Worm (Caenorhabditis elegans) whole organism, L2 larva: ENCODE data around the gene T05C3.6.

ENCODE experiments used
- C34F6.9 ChIP-seq: fragments of 150-350 bp; optimal IDR thresholded peaks from 2 replicates; lab custom pipeline; 2014; ENCODE audit warnings: missing biosample characterization, missing genetic modification characterization
- R02D3.7 ChIP-seq: fragments of 150-350 bp; optimal IDR thresholded peaks from 2 replicates; lab custom pipeline; 2014; ENCODE audit warnings: missing biosample characterization, missing genetic modification characterization
- ZK546.5 ChIP-seq: sonication (generic microtip); optimal IDR thresholded peaks from 2 replicates; lab custom pipeline; 2017; ENCODE audit warnings: missing biosample characterization, missing genetic modification characterization
- alr-1 ChIP-seq: fragments of 150-350 bp; optimal IDR thresholded peaks from 2 replicates; lab custom pipeline; 2014; ENCODE audit warnings: missing biosample characterization, missing genetic modification characterization
- aly-2 ChIP-seq: fragments of 150-350 bp; optimal IDR thresholded peaks from 2 replicates; lab custom pipeline; 2014; ENCODE audit warnings: missing biosample characterization, missing genetic modification characterization
- ama-1 ChIP-seq: fragments of 150-350 bp; optimal IDR thresholded peaks from 2 replicates; lab custom pipeline; 2018; ENCODE audit warnings: inconsistent platforms
- blmp-1 ChIP-seq: sonication (generic microtip); optimal IDR thresholded peaks from 2 replicates; lab custom pipeline; 2017; ENCODE audit warnings: missing genetic modification characterization, mild to moderate bottlenecking, missing compliant biosample characterization, antibody characterized with exemption, moderate library complexity; ENCODE audit not compliant: insufficient read depth
- ceh-16 ChIP-seq: fragments of 150-350 bp; optimal IDR thresholded peaks from 2 replicates; lab custom pipeline; 2014; ENCODE audit warnings: missing biosample characterization, missing genetic modification characterization
- ceh-82 ChIP-seq: fragments of 150-350 bp; optimal IDR thresholded peaks from 2 replicates; lab custom pipeline; 2014; ENCODE audit warnings: missing biosample characterization, missing genetic modification characterization
- crh-2 ChIP-seq: sonication (generic microtip); optimal IDR thresholded peaks from 2 replicates; lab custom pipeline; 2017; ENCODE audit warnings: missing biosample characterization, missing genetic modification characterization
- dmd-4 ChIP-seq: sonication (generic microtip); optimal IDR thresholded peaks from 2 replicates; lab custom pipeline; 2017; ENCODE audit warnings: missing biosample characterization, missing genetic modification characterization
- egl-27 ChIP-seq: sonication (generic microtip); optimal IDR thresholded peaks from 3 replicates; lab custom pipeline; 2017; ENCODE audit warnings: missing biosample characterization, missing genetic modification reagents, missing genetic modification characterization
- elt-1 ChIP-seq: fragments of 150-350 bp; optimal IDR thresholded peaks from 2 replicates; lab custom pipeline; 2014; ENCODE audit warnings: missing biosample characterization, missing genetic modification characterization
- elt-3 ChIP-seq: sonication (generic microtip); optimal IDR thresholded peaks from 2 replicates; lab custom pipeline; 2017; ENCODE audit warnings: missing biosample characterization, missing genetic modification characterization
- fos-1 ChIP-seq: fragments of 150-350 bp; optimal IDR thresholded peaks from 2 replicates; lab custom pipeline; 2014; ENCODE audit warnings: missing biosample characterization, missing genetic modification characterization
- gmeb-1 ChIP-seq: fragments of 150-350 bp; optimal IDR thresholded peaks from 2 replicates; lab custom pipeline; 2014; ENCODE audit warnings: missing biosample characterization, missing genetic modification characterization
- lin-11 ChIP-seq: fragments of 150-350 bp; sonication (generic microtip); optimal IDR thresholded peaks from 2 replicates; lab custom pipeline; 2014; ENCODE audit warnings: missing biosample characterization, missing genetic modification characterization, inconsistent platforms, mixed read lengths
- lin-39 ChIP-seq: fragments of 150-350 bp; optimal IDR thresholded peaks from 2 replicates; lab custom pipeline; 2014; ENCODE audit warnings: missing biosample characterization, missing genetic modification reagents, missing genetic modification characterization
- mab-5 ChIP-seq: fragments of 150-350 bp; optimal IDR thresholded peaks from 2 replicates; lab custom pipeline; 2014; ENCODE audit warnings: missing biosample characterization, missing genetic modification characterization
- mdl-1 ChIP-seq, 2 experiments: fragments of 150-350 bp in 1 of 2; sonication (generic microtip) in 1 of 2; optimal IDR thresholded peaks; 2 replicates each; lab custom pipeline; 2017; ENCODE audit warnings: missing biosample characterization in 2 of 2, missing genetic modification characterization in 2 of 2
- nhr-10 ChIP-seq: sonication (generic microtip); optimal IDR thresholded peaks from 2 replicates; lab custom pipeline; 2017; ENCODE audit warnings: missing biosample characterization, missing genetic modification characterization
- nhr-21 ChIP-seq: fragments of 150-350 bp; optimal IDR thresholded peaks from 2 replicates; lab custom pipeline; 2014; ENCODE audit warnings: missing biosample characterization, missing genetic modification characterization
- nhr-23 ChIP-seq: fragments of 150-350 bp; optimal IDR thresholded peaks from 2 replicates; lab custom pipeline; 2014; ENCODE audit warnings: missing biosample characterization, missing genetic modification reagents, missing genetic modification characterization
- nhr-237 ChIP-seq: fragments of 150-350 bp; optimal IDR thresholded peaks from 2 replicates; lab custom pipeline; 2014; ENCODE audit warnings: missing biosample characterization, missing genetic modification characterization
- nhr-25 ChIP-seq: fragments of 150-350 bp; sonication (generic microtip); optimal IDR thresholded peaks from 3 replicates; lab custom pipeline; 2014; ENCODE audit warnings: missing biosample characterization, missing genetic modification characterization
- nhr-6 ChIP-seq: fragments of 150-350 bp; optimal IDR thresholded peaks from 2 replicates; lab custom pipeline; 2014; ENCODE audit warnings: missing biosample characterization, missing genetic modification characterization
- peb-1 ChIP-seq: fragments of 150-350 bp; optimal IDR thresholded peaks from 2 replicates; lab custom pipeline; 2014; ENCODE audit warnings: missing biosample characterization, missing genetic modification characterization
- sem-4 ChIP-seq: fragments of 150-350 bp; optimal IDR thresholded peaks from 2 replicates; lab custom pipeline; 2014; ENCODE audit warnings: missing biosample characterization, missing genetic modification reagents, missing genetic modification characterization
- skn-1 ChIP-seq: sonication (generic microtip); optimal IDR thresholded peaks from 2 replicates; lab custom pipeline; 2017; ENCODE audit warnings: missing biosample characterization, missing genetic modification characterization
- sma-3 ChIP-seq: sonication (generic microtip); optimal IDR thresholded peaks from 2 replicates; lab custom pipeline; 2016; ENCODE audit warnings: missing genetic modification reagents, missing genetic modification characterization, missing compliant biosample characterization
- sma-9 ChIP-seq, 2 experiments: fragments of 150-350 bp in 1 of 2; sonication (generic microtip) in 1 of 2; optimal IDR thresholded peaks; 2 replicates each; lab custom pipeline; 2014 to 2016; ENCODE audit warnings: missing genetic modification characterization in 2 of 2, mild to moderate bottlenecking in 1 of 2, missing biosample characterization in 1 of 2, missing compliant biosample characterization in 1 of 2, missing genetic modification reagents in 1 of 2, moderate library complexity in 1 of 2
- unc-55 ChIP-seq: fragments of 150-350 bp; sonication (generic microtip); optimal IDR thresholded peaks from 3 replicates; lab custom pipeline; 2014; ENCODE audit warnings: missing biosample characterization, missing genetic modification reagents, missing genetic modification characterization
- unc-62 ChIP-seq: fragments of 150-350 bp; optimal IDR thresholded peaks from 2 replicates; lab custom pipeline; 2014; ENCODE audit warnings: missing biosample characterization, missing genetic modification reagents, missing genetic modification characterization
- zag-1 ChIP-seq: fragments of 150-350 bp; optimal IDR thresholded peaks from 2 replicates; lab custom pipeline; 2014; ENCODE audit warnings: missing biosample characterization, missing genetic modification characterization
- ztf-11 ChIP-seq: sonication (generic microtip); optimal IDR thresholded peaks from 2 replicates; lab custom pipeline; 2017; ENCODE audit warnings: missing biosample characterization, missing genetic modification characterization

Gene T05C3.6

DNA sequence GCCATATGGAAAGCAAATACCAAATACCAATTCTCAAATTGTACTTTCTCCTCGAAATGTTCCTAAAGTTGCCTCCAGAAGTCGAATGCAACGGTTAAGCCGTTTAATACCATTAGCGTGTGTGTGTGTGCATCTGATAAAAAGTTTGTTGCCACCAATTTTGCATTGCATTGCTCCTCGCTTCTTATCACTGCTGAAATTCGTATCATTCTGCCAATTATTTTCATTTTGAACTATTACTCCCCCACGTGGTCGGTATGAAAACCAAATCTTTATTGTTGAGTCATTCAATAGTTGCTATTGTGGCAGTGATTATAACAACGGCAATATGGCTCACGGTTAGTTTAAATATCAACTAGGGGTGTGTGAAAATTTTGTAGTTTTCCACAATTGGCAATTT, at the start of gene T05C3.6:
Gene T05C3.6, plus strand, starts transcription at position 241 of the 400 bp plus-strand sequence.
- TF ChIP-seq dmd-4 (tag; lab: Kevin White, UChicago) (no peak), crh-2 (tag; lab: Kevin White, UChicago) (peak; percentile 28), gmeb-1 (tag; lab: Kevin White, UChicago) (peak; percentile 20), elt-1 (tag; lab: Kevin White, UChicago) (no peak), fos-1 (tag; lab: Kevin White, UChicago) (peak; percentile 89)

DNA sequence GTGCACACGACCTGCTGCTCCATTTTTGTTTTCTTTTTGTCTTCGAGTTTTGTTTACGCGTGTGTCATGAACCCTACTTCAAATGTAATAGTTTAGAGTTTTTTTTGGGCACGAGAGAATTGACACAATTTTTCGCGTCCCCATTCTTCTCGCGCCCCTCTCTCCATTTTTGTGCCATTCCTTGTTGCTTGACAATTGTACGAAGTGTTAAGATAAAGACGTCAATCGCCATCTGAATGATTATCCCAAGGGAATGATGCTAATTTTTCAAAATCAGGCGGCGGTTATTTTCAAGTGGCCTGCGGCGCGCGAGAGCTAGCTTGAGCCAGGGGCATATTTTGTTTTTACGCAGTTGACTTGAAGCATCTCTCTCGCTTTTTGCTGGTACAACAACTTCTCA, 47.9 kb upstream of the T05C3.6 start:
- no peak for TF ChIP-seq sma-9 (GFP tag; optimal IDR thresholded peaks at IDR 0.05; lab: Kevin White, UChicago)
- no peak for TF ChIP-seq sma-9 (tag; optimal IDR thresholded peaks at IDR 0.05; lab: Kevin White, UChicago)
- no peak for TF ChIP-seq crh-2 (tag; lab: Kevin White, UChicago)
- no peak for TF ChIP-seq R02D3.7 (tag; lab: Kevin White, UChicago)
- no peak for TF ChIP-seq fos-1 (tag; lab: Kevin White, UChicago)
- peak; percentile 13 for TF ChIP-seq zag-1 (tag; lab: Kevin White, UChicago)
- TF ChIP-seq peb-1 (tag; lab: Kevin White, UChicago), result no peak
- no peak for TF ChIP-seq unc-55 (GFP tag; lab: Kevin White, UChicago)
- no peak for TF ChIP-seq gmeb-1 (tag; lab: Kevin White, UChicago)
- peak; percentile 3 for TF ChIP-seq mab-5 (tag; lab: Kevin White, UChicago)

DNA sequence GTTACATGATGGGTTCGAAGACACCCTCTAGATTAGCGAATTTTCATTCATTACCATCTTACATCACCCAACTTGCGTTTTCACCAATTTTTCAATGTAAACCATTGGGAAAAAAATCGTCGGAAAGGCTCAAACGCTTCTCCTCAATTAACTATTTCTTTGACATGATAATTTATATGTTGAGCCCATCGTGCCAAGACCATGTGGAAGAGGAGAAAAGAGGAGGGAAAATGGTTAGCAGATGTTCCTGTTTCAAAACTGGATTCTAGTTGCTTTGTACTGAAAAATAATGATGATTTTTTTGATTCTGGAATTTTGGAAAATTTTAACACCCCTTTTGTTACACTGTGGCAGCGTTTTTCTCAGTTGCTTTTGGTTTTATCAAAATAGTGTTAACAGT, 46.2 kb upstream of the T05C3.6 start:
- TF ChIP-seq nhr-10 (tag; lab: Kevin White, UChicago) (no peak), nhr-25 (tag; lab: Kevin White, UChicago) (no peak), peb-1 (tag; lab: Kevin White, UChicago) (no peak), mdl-1 (tag; optimal IDR thresholded peaks at IDR 0.05; lab: Kevin White, UChicago) (no peak), C34F6.9 (no peak), egl-27 (tag; lab: Kevin White, UChicago) (no peak), unc-62 (GFP tag; lab: Kevin White, UChicago) (no peak), gmeb-1 (tag; lab: Kevin White, UChicago) (no peak), blmp-1 (no peak), nhr-23 (tag; lab: Kevin White, UChicago) (no peak), ceh-82 (no peak), elt-3 (tag; lab: Kevin White, UChicago) (no peak), fos-1 (tag; lab: Kevin White, UChicago) (no peak), sma-9 (GFP tag; optimal IDR thresholded peaks at IDR 0.05; lab: Kevin White, UChicago) (no peak), sma-9 (tag; optimal IDR thresholded peaks at IDR 0.05; lab: Kevin White, UChicago) (no peak), zag-1 (tag; lab: Kevin White, UChicago) (no peak), nhr-6 (tag; lab: Kevin White, UChicago) (no peak), nhr-21 (tag; lab: Kevin White, UChicago) (no peak)

ce11 chrV:5445839-5446238, 44.4 kb upstream of the T05C3.6 start, which contains the start of gene F08F3.1:
F08F3.1 (plus strand) TSS chrV:5446139.
- TF ChIP-seq crh-2 (tag; lab: Kevin White, UChicago), result no peak
- TF ChIP-seq skn-1 (tag; lab: Kevin White, UChicago), result no peak
- TF ChIP-seq lin-39, result no peak
- TF ChIP-seq unc-62 (GFP tag; lab: Kevin White, UChicago), result no peak
- TF ChIP-seq gmeb-1 (tag; lab: Kevin White, UChicago), result no peak
- no peak for TF ChIP-seq aly-2 (tag; lab: Kevin White, UChicago)
- no peak for TF ChIP-seq nhr-237 (tag; lab: Kevin White, UChicago)
- no peak for TF ChIP-seq alr-1 (tag; lab: Kevin White, UChicago)
- no peak for TF ChIP-seq R02D3.7 (tag; lab: Kevin White, UChicago)
- TF ChIP-seq ceh-82, result no peak
- TF ChIP-seq sma-9 (GFP tag; optimal IDR thresholded peaks at IDR 0.05; lab: Kevin White, UChicago), result no peak
- no peak for TF ChIP-seq sma-9 (tag; optimal IDR thresholded peaks at IDR 0.05; lab: Kevin White, UChicago)
- no peak for TF ChIP-seq mdl-1 (tag; optimal IDR thresholded peaks at IDR 0.05; lab: Kevin White, UChicago)
- TF ChIP-seq lin-11 (tag; lab: Kevin White, UChicago), result no peak
- no peak for TF ChIP-seq sem-4 (tag; lab: Kevin White, UChicago)
- TF ChIP-seq ceh-16 (tag; lab: Kevin White, UChicago), result no peak

ce11 chrV:5447057-5447456, 43.2 kb upstream of the T05C3.6 start:
- no peak for TF ChIP-seq sma-9 (GFP tag; optimal IDR thresholded peaks at IDR 0.05; lab: Kevin White, UChicago)
- TF ChIP-seq sma-9 (tag; optimal IDR thresholded peaks at IDR 0.05; lab: Kevin White, UChicago), result no peak
- no peak for TF ChIP-seq nhr-237 (tag; lab: Kevin White, UChicago)
- no peak for TF ChIP-seq aly-2 (tag; lab: Kevin White, UChicago)
- no peak for TF ChIP-seq unc-55 (GFP tag; lab: Kevin White, UChicago)
- TF ChIP-seq nhr-10 (tag; lab: Kevin White, UChicago), result no peak
- TF ChIP-seq ama-1 (lab: Kevin White, UChicago), result no peak
- no peak for TF ChIP-seq crh-2 (tag; lab: Kevin White, UChicago)
- TF ChIP-seq ceh-16 (tag; lab: Kevin White, UChicago), result no peak
- TF ChIP-seq nhr-6 (tag; lab: Kevin White, UChicago), result no peak
- TF ChIP-seq egl-27 (tag; lab: Kevin White, UChicago), result no peak
- no peak for TF ChIP-seq mab-5 (tag; lab: Kevin White, UChicago)
- TF ChIP-seq ztf-11, result no peak
- no peak for TF ChIP-seq ceh-82
- TF ChIP-seq ZK546.5 (tag; lab: Kevin White, UChicago), result no peak
- TF ChIP-seq sma-3, result no peak
- no peak for TF ChIP-seq skn-1 (tag; lab: Kevin White, UChicago)
